Worm (Caenorhabditis elegans) whole organism, young adult: ENCODE measurements around the gene ima-3.
A peak's percentile ranks its signal among the peaks of the same experiment; 100 is the strongest.

Source experiments
- B0019.2 ChIP-seq: fragments of 200-800 bp; sonication (Bioruptor generic); conservative IDR thresholded peaks from 2 replicates; pipeline ENCODE4 v1.3.6; 2022; ENCODE audit warnings: missing genetic modification reagents, missing genetic modification characterization, missing compliant biosample characterization
- C06A6.2 ChIP-seq: fragments of 200-800 bp; sonication (Bioruptor generic); conservative IDR thresholded peaks from 2 replicates; pipeline ENCODE4 v1.3.6; 2022; ENCODE audit warnings: missing genetic modification characterization, missing compliant biosample characterization
- C17E4.6 ChIP-seq: fragments of 200-800 bp; sonication (Bioruptor generic); IDR thresholded peaks from 2 replicates; pipeline ENCODE4 v1.3.6; 2022; ENCODE audit warnings: missing genetic modification reagents, missing genetic modification characterization, missing compliant biosample characterization
- D2030.7 ChIP-seq: fragments of 200-800 bp; sonication (Bioruptor generic); IDR thresholded peaks from 2 replicates; pipeline ENCODE4 v1.3.6; 2022; ENCODE audit warnings: missing genetic modification reagents, missing genetic modification characterization, missing compliant biosample characterization
- F22D6.2 ChIP-seq: sonication (generic microtip); optimal IDR thresholded peaks from 2 replicates; lab custom pipeline; 2016; ENCODE audit warnings: mild to moderate bottlenecking, missing genetic modification characterization, missing compliant biosample characterization
- F52B5.7 ChIP-seq: sonication (generic microtip); optimal IDR thresholded peaks from 2 replicates; lab custom pipeline; 2016; ENCODE audit warnings: mild to moderate bottlenecking, missing genetic modification characterization, missing compliant biosample characterization
- F55B11.4 ChIP-seq: sonication (generic microtip); optimal IDR thresholded peaks from 2 replicates; lab custom pipeline; 2016; ENCODE audit warnings: missing compliant biosample characterization, missing genetic modification characterization, borderline replicate concordance; ENCODE audit not compliant: insufficient read depth
- F57A8.1 ChIP-seq: fragments of 200-800 bp; sonication (Bioruptor generic); optimal IDR thresholded peaks from 2 replicates; lab custom pipeline; 2018; ENCODE audit warnings: mild to moderate bottlenecking, missing genetic modification characterization, moderate library complexity, missing compliant biosample characterization
- K12H6.12 ChIP-seq: fragments of 200-800 bp; sonication (Bioruptor generic); optimal IDR thresholded peaks from 2 replicates; lab custom pipeline; 2018; ENCODE audit warnings: mild to moderate bottlenecking, missing genetic modification characterization, missing compliant biosample characterization
- T07F8.4 ChIP-seq: sonication (generic microtip); optimal IDR thresholded peaks from 2 replicates; lab custom pipeline; 2016; ENCODE audit warnings: mild to moderate bottlenecking, missing genetic modification characterization, moderate library complexity, missing compliant biosample characterization
- Y56A3A.18 ChIP-seq: fragments of 200-800 bp; sonication (Bioruptor generic); IDR thresholded peaks from 2 replicates; pipeline ENCODE4 v1.3.6; 2022; ENCODE audit warnings: missing genetic modification reagents, missing genetic modification characterization, missing compliant biosample characterization
- Y67H2A.10 ChIP-seq: fragments of 200-800 bp; sonication (Bioruptor generic); conservative IDR thresholded peaks from 2 replicates; pipeline ENCODE4 v1.3.6; 2022; ENCODE audit warnings: missing genetic modification reagents, missing genetic modification characterization, missing compliant biosample characterization
- Y95B8A.8 ChIP-seq: fragments of 200-800 bp; sonication (Bioruptor generic); IDR thresholded peaks from 2 replicates; pipeline ENCODE4 v1.3.6; 2022; ENCODE audit warnings: missing genetic modification reagents, missing genetic modification characterization, missing compliant biosample characterization
- aptf-3 ChIP-seq: fragments of 200-800 bp; sonication (Bioruptor generic); IDR thresholded peaks from 2 replicates; pipeline ENCODE4 v1.3.6; 2022; ENCODE audit warnings: missing genetic modification characterization, missing compliant biosample characterization
- bed-2 ChIP-seq: fragments of 200-800 bp; sonication (Bioruptor generic); IDR thresholded peaks from 2 replicates; pipeline ENCODE4 v1.3.6; 2022; ENCODE audit warnings: missing genetic modification reagents, missing genetic modification characterization, missing compliant biosample characterization
- ccch-3 ChIP-seq: fragments of 200-800 bp; sonication (Bioruptor generic); optimal IDR thresholded peaks from 2 replicates; lab custom pipeline; 2018; ENCODE audit warnings: mild to moderate bottlenecking, missing genetic modification characterization, missing compliant biosample characterization
- cebp-2 ChIP-seq: fragments of 200-800 bp; sonication (Bioruptor generic); IDR thresholded peaks from 2 replicates; pipeline ENCODE4 v1.3.6; 2022; ENCODE audit warnings: missing genetic modification characterization, missing compliant biosample characterization
- ceh-100 ChIP-seq: fragments of 200-800 bp; sonication (Bioruptor generic); IDR thresholded peaks from 2 replicates; pipeline ENCODE4 v1.3.6; 2022; ENCODE audit warnings: missing genetic modification reagents, missing genetic modification characterization, missing compliant biosample characterization
- ceh-27 ChIP-seq: fragments of 200-800 bp; sonication (Bioruptor generic); optimal IDR thresholded peaks from 2 replicates; lab custom pipeline; 2018; ENCODE audit warnings: mild to moderate bottlenecking, missing genetic modification characterization, moderate library complexity, missing compliant biosample characterization
- ceh-40 ChIP-seq: fragments of 200-800 bp; sonication (Bioruptor generic); IDR thresholded peaks from 2 replicates; pipeline ENCODE4 v1.3.6; 2022; ENCODE audit warnings: missing genetic modification characterization, missing compliant biosample characterization
- ceh-58 ChIP-seq: fragments of 200-800 bp; sonication (Bioruptor generic); IDR thresholded peaks from 2 replicates; pipeline ENCODE4 v1.3.6; 2022; ENCODE audit warnings: missing genetic modification characterization, missing compliant biosample characterization
- ceh-79 ChIP-seq: sonication (generic microtip); optimal IDR thresholded peaks from 2 replicates; lab custom pipeline; 2017; ENCODE audit warnings: mild to moderate bottlenecking, missing genetic modification characterization, missing compliant biosample characterization
- dpff-1 ChIP-seq: sonication (generic microtip); optimal IDR thresholded peaks from 2 replicates; lab custom pipeline; 2017; ENCODE audit warnings: mild to moderate bottlenecking, missing genetic modification characterization, missing compliant biosample characterization
- efl-1 ChIP-seq: fragments of 150-350 bp; optimal IDR thresholded peaks from 2 replicates; lab custom pipeline; 2014; ENCODE audit warnings: missing biosample characterization, missing genetic modification reagents, missing genetic modification characterization
- egl-18 ChIP-seq: fragments of 200-800 bp; sonication (Bioruptor generic); IDR thresholded peaks from 2 replicates; pipeline ENCODE4 v1.3.6; 2022; ENCODE audit warnings: missing genetic modification reagents, missing genetic modification characterization, missing compliant biosample characterization
- egl-44 ChIP-seq: fragments of 200-800 bp; sonication (Bioruptor generic); IDR thresholded peaks from 2 replicates; pipeline ENCODE4 v1.3.6; 2022; ENCODE audit warnings: missing genetic modification reagents, missing genetic modification characterization, missing compliant biosample characterization
- egrh-3 ChIP-seq: fragments of 200-800 bp; sonication (Bioruptor generic); IDR thresholded peaks from 2 replicates; pipeline ENCODE4 v1.3.6; 2022; ENCODE audit warnings: missing genetic modification reagents, missing genetic modification characterization, missing compliant biosample characterization
- gei-17 ChIP-seq: fragments of 200-800 bp; sonication (Bioruptor generic); optimal IDR thresholded peaks from 2 replicates; lab custom pipeline; 2018; ENCODE audit warnings: mild to moderate bottlenecking, missing genetic modification characterization, missing compliant biosample characterization
- him-1 ChIP-seq: sonication (generic microtip); optimal IDR thresholded peaks from 2 replicates; lab custom pipeline; 2016; ENCODE audit warnings: missing genotype, missing genetic modification reagents, missing genetic modification characterization, missing compliant biosample characterization
- hlh-26 ChIP-seq: fragments of 200-800 bp; sonication (Bioruptor generic); conservative IDR thresholded peaks from 2 replicates; pipeline ENCODE4 v1.3.6; 2022; ENCODE audit warnings: missing genetic modification reagents, missing genetic modification characterization, missing compliant biosample characterization
- hmg-20 ChIP-seq: fragments of 200-800 bp; sonication (Bioruptor generic); IDR thresholded peaks from 2 replicates; pipeline ENCODE4 v1.3.6; 2022; ENCODE audit warnings: missing genetic modification reagents, missing genetic modification characterization, missing compliant biosample characterization
- lin-35 ChIP-seq, 3 experiments: fragments of 150-350 bp in 2 of 3; sonication (generic microtip) in 1 of 3; optimal IDR thresholded peaks; 2 replicates each; lab custom pipeline; 2014 to 2018; ENCODE audit warnings: missing biosample characterization in 3 of 3, missing genetic modification characterization in 3 of 3, missing genetic modification reagents in 3 of 3
- lin-54 ChIP-seq: fragments of 200-800 bp; sonication (Bioruptor generic); optimal IDR thresholded peaks from 2 replicates; lab custom pipeline; 2018; ENCODE audit warnings: mild to moderate bottlenecking, missing genetic modification characterization, missing compliant biosample characterization
- lsl-1 ChIP-seq: fragments of 200-800 bp; sonication (Bioruptor generic); optimal IDR thresholded peaks from 2 replicates; lab custom pipeline; 2018; ENCODE audit warnings: mild to moderate bottlenecking, missing genetic modification characterization, moderate library complexity, missing compliant biosample characterization
- lsy-27 ChIP-seq: sonication (generic microtip); optimal IDR thresholded peaks from 2 replicates; lab custom pipeline; 2017; ENCODE audit warnings: missing genetic modification characterization, mild to moderate bottlenecking, missing compliant biosample characterization, antibody characterized with exemption, missing genotype, borderline replicate concordance; ENCODE audit not compliant: insufficient read depth
- madf-3 ChIP-seq: fragments of 200-800 bp; sonication (Bioruptor generic); IDR thresholded peaks from 2 replicates; pipeline ENCODE4 v1.3.6; 2022; ENCODE audit warnings: missing genetic modification reagents, missing genetic modification characterization, missing compliant biosample characterization
- nhr-179 ChIP-seq: sonication (generic microtip); optimal IDR thresholded peaks from 2 replicates; lab custom pipeline; 2016; ENCODE audit warnings: mild to moderate bottlenecking, missing genetic modification characterization, missing compliant biosample characterization
- nhr-90 ChIP-seq: sonication (generic microtip); optimal IDR thresholded peaks from 2 replicates; lab custom pipeline; 2016; ENCODE audit warnings: missing genotype, mild to moderate bottlenecking, missing genetic modification characterization, missing compliant biosample characterization
- pha-4 ChIP-seq: fragments of 150-350 bp; sonication (generic microtip); optimal IDR thresholded peaks from 2 replicates; lab custom pipeline; 2014; ENCODE audit warnings: missing biosample characterization, missing genetic modification reagents, missing genetic modification characterization
- rec-8 ChIP-seq, 2 experiments: sonication (generic microtip); optimal IDR thresholded peaks; 2 replicates each; lab custom pipeline; 2016; ENCODE audit warnings: mild to moderate bottlenecking in 2 of 2, missing genetic modification characterization in 2 of 2, missing genetic modification reagents in 2 of 2, missing genotype in 2 of 2, missing biosample characterization in 1 of 2, missing compliant biosample characterization in 1 of 2, moderate library complexity in 1 of 2
- rpc-1 ChIP-seq, 2 experiments: fragments of 150-350 bp in 1 of 2; sonication (generic microtip) in 1 of 2; optimal IDR thresholded peaks; 2 replicates each; lab custom pipeline; 2014 to 2018; ENCODE audit warnings: missing biosample characterization in 1 of 2, missing genetic modification characterization in 1 of 2, missing genetic modification reagents in 1 of 2, missing genotype in 1 of 2
- snpc-3.4 ChIP-seq: sonication (generic microtip); optimal IDR thresholded peaks from 2 replicates; lab custom pipeline; 2017; ENCODE audit warnings: missing genetic modification characterization, mild to moderate bottlenecking, missing compliant biosample characterization, antibody characterized with exemption, moderate library complexity, missing genotype, missing genetic modification reagents
- tbp1 ChIP-seq: fragments of 200-800 bp; sonication (Bioruptor generic); optimal IDR thresholded peaks from 2 replicates; lab custom pipeline; 2018; ENCODE audit warnings: mild to moderate bottlenecking, missing genetic modification characterization, missing compliant biosample characterization
- unc-62 ChIP-seq: fragments of 150-350 bp; optimal IDR thresholded peaks from 2 replicates; lab custom pipeline; 2014; ENCODE audit warnings: missing biosample characterization, missing genetic modification reagents, missing genetic modification characterization
- zfh-2 ChIP-seq: fragments of 200-800 bp; sonication (Bioruptor generic); conservative IDR thresholded peaks from 2 replicates; pipeline ENCODE4 v1.3.6; 2022; ENCODE audit warnings: missing genetic modification reagents, missing genetic modification characterization, missing compliant biosample characterization
- zim-3 ChIP-seq: sonication (generic microtip); optimal IDR thresholded peaks from 2 replicates; lab custom pipeline; 2017; ENCODE audit warnings: mild to moderate bottlenecking, missing genetic modification characterization, moderate library complexity, missing compliant biosample characterization
- ztf-22 ChIP-seq: fragments of 200-800 bp; sonication (Bioruptor generic); optimal IDR thresholded peaks from 2 replicates; lab custom pipeline; 2018; ENCODE audit warnings: mild to moderate bottlenecking, missing genetic modification characterization, moderate library complexity, missing compliant biosample characterization
- ztf-3 ChIP-seq: fragments of 200-800 bp; sonication (Bioruptor generic); optimal IDR thresholded peaks from 2 replicates; lab custom pipeline; 2018; ENCODE audit warnings: mild to moderate bottlenecking, missing genetic modification characterization, missing compliant biosample characterization

Gene ima-3

ce11 chrIV:7580062-7580614, 18.7 kb upstream of the ima-3 start, which contains the start of the genes cec-5 and nol-10 (continued):
- peak; percentile 99 for TF ChIP-seq madf-3 (GFP tag; lab: Robert Waterston, UW)
- TF ChIP-seq F22D6.2, result no peak
- no peak for TF ChIP-seq egl-18 (GFP tag; lab: Robert Waterston, UW)
- no peak for TF ChIP-seq ceh-58 (GFP tag; lab: Robert Waterston, UW)
- TF ChIP-seq Y56A3A.18 (GFP tag; lab: Robert Waterston, UW), result no peak
- TF ChIP-seq C06A6.2, result no peak
- peak; percentile 93 for TF ChIP-seq D2030.7 (GFP tag; lab: Robert Waterston, UW)
- TF ChIP-seq gei-17 (GFP tag; lab: Kevin White, UChicago), result no peak
- TF ChIP-seq snpc-3.4, result peak; percentile 94
- TF ChIP-seq efl-1 (GFP tag; lab: Kevin White, UChicago), result peak; percentile 81
- TF ChIP-seq F55B11.4 (tag; lab: Kevin White, UChicago), result no peak
- TF ChIP-seq ceh-79, result no peak
- peak; percentile 90 for TF ChIP-seq ceh-27
- no peak for TF ChIP-seq lsy-27 (tag; lab: Kevin White, UChicago)
- no peak for TF ChIP-seq ztf-3 (GFP tag; lab: Kevin White, UChicago)
- no peak for TF ChIP-seq egl-44
- TF ChIP-seq bed-2 (GFP tag; lab: Robert Waterston, UW), result no peak
- TF ChIP-seq hmg-20, result no peak
- TF ChIP-seq F57A8.1 (GFP tag; lab: Kevin White, UChicago), result no peak
- TF ChIP-seq K12H6.12 (tag; lab: Kevin White, UChicago), result peak; percentile 36
- no peak for TF ChIP-seq zfh-2 (GFP tag; lab: Robert Waterston, UW)
- no peak for TF ChIP-seq ceh-40 (GFP tag; lab: Robert Waterston, UW)
- TF ChIP-seq Y95B8A.8, result 0 out of 2 replicates have a peak, but pooled peaks have one; percentile 67
- TF ChIP-seq cebp-2 (GFP tag; lab: Robert Waterston, UW), result no peak
- peak; percentile 72; the same call in 1 of the 2 replicates for TF ChIP-seq C17E4.6 (GFP tag; lab: Robert Waterston, UW)
- TF ChIP-seq ceh-100 (GFP tag; lab: Robert Waterston, UW), result peak; percentile 83
- peak; percentile 45 for TF ChIP-seq him-1 (tag; lab: Kevin White, UChicago)
- peak; percentile 61; the same call in 1 of the 2 replicates for TF ChIP-seq B0019.2 (GFP tag; lab: Robert Waterston, UW)
- TF ChIP-seq nhr-90 (tag; lab: Kevin White, UChicago), result no peak
- TF ChIP-seq rpc-1 (optimal IDR thresholded peaks at IDR 0.05; lab: Kevin White, UChicago), result no peak
- TF ChIP-seq rpc-1 (tag; optimal IDR thresholded peaks at IDR 0.05; lab: Kevin White, UChicago), result peak; percentile 0
- no peak for TF ChIP-seq aptf-3 (GFP tag; lab: Robert Waterston, UW)
- no peak for TF ChIP-seq pha-4 (tag; lab: Kevin White, UChicago)
- TF ChIP-seq ccch-3, result no peak
- peak; percentile 95 for TF ChIP-seq lin-54 (GFP tag; lab: Kevin White, UChicago)
- peak; percentile 74 for TF ChIP-seq tbp1 (GFP tag; lab: Kevin White, UChicago)
- peak; percentile 31 to 77 (median 46) for TF ChIP-seq lin-35 (GFP tag; optimal IDR thresholded peaks at IDR 0.05; lab: Kevin White, UChicago)
- no peak for TF ChIP-seq hlh-26
- no peak for TF ChIP-seq Y67H2A.10 (GFP tag; lab: Robert Waterston, UW)
- TF ChIP-seq unc-62 (GFP tag; lab: Kevin White, UChicago), result no peak
- TF ChIP-seq F52B5.7 (tag; lab: Kevin White, UChicago), result no peak
- TF ChIP-seq ztf-22, result no peak
- no peak for TF ChIP-seq dpff-1 (tag; lab: Kevin White, UChicago)
- peak; percentile 12 for TF ChIP-seq T07F8.4
- peak; percentile 81 for TF ChIP-seq lsl-1
- no peak for TF ChIP-seq rec-8 (tag; optimal IDR thresholded peaks at IDR 0.05; lab: Kevin White, UChicago)
- TF ChIP-seq zim-3 (tag; lab: Kevin White, UChicago), result no peak
- TF ChIP-seq egrh-3 (GFP tag; lab: Robert Waterston, UW), result 0 out of 2 replicates have a peak, but pooled peaks have one; percentile 46
- TF ChIP-seq nhr-179 (tag; lab: Kevin White, UChicago), result no peak
